Worm (Caenorhabditis elegans) whole organism, L4 larva: ENCODE measurements around the gene ZC404.2.

Experiments used
- R02D3.7 ChIP-seq: fragments of 150-350 bp; sonication (generic microtip); optimal IDR thresholded peaks from 3 replicates; lab custom pipeline; 2014; ENCODE audit warnings: missing biosample characterization, missing genetic modification characterization
- dpl-1 ChIP-seq: fragments of 150-350 bp; optimal IDR thresholded peaks from 2 replicates; lab custom pipeline; 2014; ENCODE audit warnings: missing biosample characterization, missing genetic modification reagents, missing genetic modification characterization
- jun-1 ChIP-seq: fragments of 150-350 bp; optimal IDR thresholded peaks from 2 replicates; lab custom pipeline; 2014; ENCODE audit warnings: missing biosample characterization, missing genetic modification reagents, missing genetic modification characterization
- skn-1 ChIP-seq: fragments of 150-350 bp; optimal IDR thresholded peaks from 2 replicates; lab custom pipeline; 2014; ENCODE audit warnings: missing biosample characterization, missing genetic modification characterization
- zip-11 ChIP-seq: fragments of 200-800 bp; sonication (Bioruptor generic); IDR thresholded peaks from 2 replicates; pipeline ENCODE4 v1.3.6; 2022; ENCODE audit warnings: missing genetic modification characterization, missing compliant biosample characterization

ce11 chrV:6792973-6793372 lies 5.2 kb downstream of the ZC404.2 start:
- TF ChIP-seq zip-11 (no peak), R02D3.7 (tag; lab: Kevin White, UChicago) (no peak), dpl-1 (GFP tag; lab: Kevin White, UChicago) (no peak), skn-1 (no peak), jun-1 (no peak)
